Worm (Caenorhabditis elegans): ENCODE data around the gene K09A9.8.

- TF ChIP-seq snpc-4 (tag; optimal IDR thresholded peaks at IDR 0.05) (peak; percentile 68), unc-62 (GFP tag; optimal IDR thresholded peaks at IDR 0.05) (no peak), egl-5 (tag; optimal IDR thresholded peaks at IDR 0.05) (peak; percentile 77), nhr-237 (tag; optimal IDR thresholded peaks at IDR 0.05) (no peak), elt-2 (tag; optimal IDR thresholded peaks at IDR 0.05) (peak; percentile 45), daf-12 (tag; optimal IDR thresholded peaks at IDR 0.05) (no peak), egl-27 (tag; optimal IDR thresholded peaks at IDR 0.05) (no peak), ceh-82 (tag; optimal IDR thresholded peaks at IDR 0.05) (no peak), aly-2 (tag; optimal IDR thresholded peaks at IDR 0.05) (no peak), mdl-1 (tag; optimal IDR thresholded peaks at IDR 0.05) (no peak), nhr-77 (tag; optimal IDR thresholded peaks at IDR 0.05) (no peak), nhr-28 (tag; optimal IDR thresholded peaks at IDR 0.05) (no peak)
Measured at ce11 chrX:15616443-15616842, 19.5 kb upstream of the K09A9.8 start, which contains the start of gene ergi-3.
